Worm (Caenorhabditis elegans) whole organism, young adult: ENCODE measurements around the gene Y49G5B.1.
A peak's percentile ranks its signal among the peaks of the same experiment; 100 is the strongest.

ENCODE experiments used
- F52B5.7 ChIP-seq: sonication (generic microtip); optimal IDR thresholded peaks from 2 replicates; lab custom pipeline; 2016; ENCODE audit warnings: mild to moderate bottlenecking, missing genetic modification characterization, missing compliant biosample characterization
- ZK185.1 ChIP-seq: sonication (generic microtip); optimal IDR thresholded peaks from 2 replicates; lab custom pipeline; 2016; ENCODE audit warnings: mild to moderate bottlenecking, missing genetic modification characterization, missing compliant biosample characterization; ENCODE audit not compliant: poor library complexity, severe bottlenecking
- aptf-3 ChIP-seq: fragments of 200-800 bp; sonication (Bioruptor generic); IDR thresholded peaks from 2 replicates; pipeline ENCODE4 v1.3.6; 2022; ENCODE audit warnings: missing genetic modification characterization, missing compliant biosample characterization
- bed-1 ChIP-seq: fragments of 200-800 bp; sonication (Bioruptor generic); IDR thresholded peaks from 2 replicates; pipeline ENCODE4 v1.3.6; 2022; ENCODE audit warnings: missing genetic modification reagents, missing genetic modification characterization, missing compliant biosample characterization
- cebp-1 ChIP-seq, 2 experiments: fragments of 200-800 bp in 1 of 2; sonication (Bioruptor generic) in 1 of 2; sonication (generic microtip) in 1 of 2; IDR thresholded peaks in 1 of 2; optimal IDR thresholded peaks in 1 of 2; 2 replicates each; pipeline versions ENCODE4 v1.3.6 to Lab custom; 2017 to 2022; ENCODE audit warnings: missing compliant biosample characterization in 2 of 2, missing genetic modification characterization in 2 of 2, mild to moderate bottlenecking in 1 of 2, missing genetic modification reagents in 1 of 2, moderate library complexity in 1 of 2
- chd-7 ChIP-seq: sonication (generic microtip); optimal IDR thresholded peaks from 2 replicates; lab custom pipeline; 2016; ENCODE audit warnings: mild to moderate bottlenecking, missing genetic modification characterization, moderate library complexity, missing compliant biosample characterization
- ekl-4 ChIP-seq: fragments of 200-800 bp; sonication (Bioruptor generic); IDR thresholded peaks from 2 replicates; pipeline ENCODE4 v1.3.6; 2022; ENCODE audit warnings: missing genetic modification reagents, missing genetic modification characterization, missing compliant biosample characterization
- hlh-12 ChIP-seq: sonication (generic microtip); optimal IDR thresholded peaks from 2 replicates; lab custom pipeline; 2016; ENCODE audit warnings: missing genetic modification characterization, missing compliant biosample characterization
- let-526 ChIP-seq: fragments of 200-800 bp; sonication (Bioruptor generic); IDR thresholded peaks from 2 replicates; pipeline ENCODE4 v1.3.6; 2022; ENCODE audit warnings: missing genetic modification reagents, missing genetic modification characterization, missing compliant biosample characterization
- let-607 ChIP-seq, 2 experiments: fragments of 200-800 bp in 1 of 2; sonication (Bioruptor generic) in 1 of 2; sonication (generic microtip) in 1 of 2; optimal IDR thresholded peaks; 2 replicates each; lab custom pipeline; 2016 to 2018; ENCODE audit warnings: mild to moderate bottlenecking in 2 of 2, missing compliant biosample characterization in 2 of 2, missing genetic modification characterization in 2 of 2, moderate library complexity in 2 of 2, missing genotype in 1 of 2
- lin-40 ChIP-seq: sonication (generic microtip); optimal IDR thresholded peaks from 2 replicates; lab custom pipeline; 2016; ENCODE audit warnings: missing genetic modification characterization, mild to moderate bottlenecking, missing compliant biosample characterization, missing genotype, missing genetic modification reagents
- lir-1 ChIP-seq: fragments of 200-800 bp; sonication (Bioruptor generic); conservative IDR thresholded peaks from 2 replicates; pipeline ENCODE4 v1.3.6; 2022; ENCODE audit warnings: missing genetic modification reagents, missing genetic modification characterization, missing compliant biosample characterization
- lsl-1 ChIP-seq: fragments of 200-800 bp; sonication (Bioruptor generic); optimal IDR thresholded peaks from 2 replicates; lab custom pipeline; 2018; ENCODE audit warnings: mild to moderate bottlenecking, missing genetic modification characterization, moderate library complexity, missing compliant biosample characterization
- lsy-27 ChIP-seq: sonication (generic microtip); optimal IDR thresholded peaks from 2 replicates; lab custom pipeline; 2017; ENCODE audit warnings: missing genetic modification characterization, mild to moderate bottlenecking, missing compliant biosample characterization, antibody characterized with exemption, missing genotype, borderline replicate concordance; ENCODE audit not compliant: insufficient read depth
- madf-10 ChIP-seq: sonication (generic microtip); optimal IDR thresholded peaks from 2 replicates; lab custom pipeline; 2016; ENCODE audit warnings: mild to moderate bottlenecking, missing genetic modification characterization, missing compliant biosample characterization
- madf-3 ChIP-seq: fragments of 200-800 bp; sonication (Bioruptor generic); IDR thresholded peaks from 2 replicates; pipeline ENCODE4 v1.3.6; 2022; ENCODE audit warnings: missing genetic modification reagents, missing genetic modification characterization, missing compliant biosample characterization
- mcd-1 ChIP-seq: fragments of 200-800 bp; sonication (Bioruptor generic); IDR thresholded peaks from 2 replicates; pipeline ENCODE4 v1.3.6; 2022; ENCODE audit warnings: missing genetic modification reagents, missing genetic modification characterization, missing compliant biosample characterization
- mel-28 ChIP-seq: sonication (generic microtip); optimal IDR thresholded peaks from 2 replicates; lab custom pipeline; 2016; ENCODE audit warnings: borderline replicate concordance, mild to moderate bottlenecking, missing genetic modification characterization, missing compliant biosample characterization
- nhr-27 ChIP-seq: fragments of 200-800 bp; sonication (Bioruptor generic); optimal IDR thresholded peaks from 2 replicates; lab custom pipeline; 2018; ENCODE audit warnings: mild to moderate bottlenecking, missing genetic modification characterization, moderate library complexity, missing compliant biosample characterization
- nhr-80 ChIP-seq: sonication (generic microtip); optimal IDR thresholded peaks from 2 replicates; lab custom pipeline; 2016; ENCODE audit warnings: missing genetic modification characterization, missing compliant biosample characterization
- nhr-90 ChIP-seq: sonication (generic microtip); optimal IDR thresholded peaks from 2 replicates; lab custom pipeline; 2016; ENCODE audit warnings: missing genotype, mild to moderate bottlenecking, missing genetic modification characterization, missing compliant biosample characterization
- pbrm-1 ChIP-seq: fragments of 200-800 bp; sonication (Bioruptor generic); IDR thresholded peaks from 2 replicates; pipeline ENCODE4 v1.3.6; 2022; ENCODE audit warnings: missing genetic modification reagents, missing genetic modification characterization, missing compliant biosample characterization
- rcor-1 ChIP-seq: fragments of 200-800 bp; sonication (Bioruptor generic); IDR thresholded peaks from 2 replicates; pipeline ENCODE4 v1.3.6; 2022; ENCODE audit warnings: missing genetic modification reagents, missing genetic modification characterization, missing compliant biosample characterization
- rec-8 ChIP-seq, 2 experiments: sonication (generic microtip); optimal IDR thresholded peaks; 2 replicates each; lab custom pipeline; 2016; ENCODE audit warnings: mild to moderate bottlenecking in 2 of 2, missing genetic modification characterization in 2 of 2, missing genetic modification reagents in 2 of 2, missing genotype in 2 of 2, missing biosample characterization in 1 of 2, missing compliant biosample characterization in 1 of 2, moderate library complexity in 1 of 2
- snpc-4 ChIP-seq, 5 experiments: fragments of 150-350 bp in 1 of 5; sonication (generic microtip) in 4 of 5; optimal IDR thresholded peaks; 2 replicates each; lab custom pipeline; 2014 to 2018; ENCODE audit warnings: missing genetic modification characterization in 5 of 5, missing biosample characterization in 3 of 5, antibody characterized with exemption in 2 of 5, mild to moderate bottlenecking in 2 of 5, missing compliant biosample characterization in 2 of 5, missing genotype in 2 of 5, moderate library complexity in 2 of 5, missing genetic modification reagents in 1 of 5
- somi-1 ChIP-seq: fragments of 200-800 bp; sonication (Bioruptor generic); optimal IDR thresholded peaks from 2 replicates; lab custom pipeline; 2018; ENCODE audit warnings: mild to moderate bottlenecking, missing genetic modification characterization, missing compliant biosample characterization
- unc-62 ChIP-seq: fragments of 150-350 bp; optimal IDR thresholded peaks from 2 replicates; lab custom pipeline; 2014; ENCODE audit warnings: missing biosample characterization, missing genetic modification reagents, missing genetic modification characterization
- ztf-18 ChIP-seq: sonication (generic microtip); optimal IDR thresholded peaks from 2 replicates; lab custom pipeline; 2016; ENCODE audit warnings: missing genotype, mild to moderate bottlenecking, missing genetic modification characterization, missing compliant biosample characterization
- ztf-22 ChIP-seq: fragments of 200-800 bp; sonication (Bioruptor generic); optimal IDR thresholded peaks from 2 replicates; lab custom pipeline; 2018; ENCODE audit warnings: mild to moderate bottlenecking, missing genetic modification characterization, moderate library complexity, missing compliant biosample characterization
- ztf-3 ChIP-seq: fragments of 200-800 bp; sonication (Bioruptor generic); optimal IDR thresholded peaks from 2 replicates; lab custom pipeline; 2018; ENCODE audit warnings: mild to moderate bottlenecking, missing genetic modification characterization, missing compliant biosample characterization

Gene Y49G5B.1

ce11 chrV:5271487-5271886 is 48.3 kb downstream of the Y49G5B.1 start (continued):
- peak; percentile 42 for TF ChIP-seq madf-10 (tag; lab: Kevin White, UChicago)
- TF ChIP-seq bed-1, result no peak
- TF ChIP-seq somi-1, result peak; percentile 81
- peak; percentile 76 for TF ChIP-seq mcd-1
- peak; percentile 84 for TF ChIP-seq let-526 (GFP tag; lab: Robert Waterston, UW)
- 0 out of 2 replicates have a peak, but pooled peaks have one; percentile 44 for TF ChIP-seq ekl-4
- TF ChIP-seq snpc-4 (GFP tag; optimal IDR thresholded peaks at IDR 0.05; lab: Kevin White, UChicago), result no peak
- peak in 3 of 4 experiments; percentile 6 to 56 (median 37) for TF ChIP-seq snpc-4 (tag; optimal IDR thresholded peaks at IDR 0.05; lab: Kevin White, UChicago)
- TF ChIP-seq lin-40 (tag; lab: Kevin White, UChicago), result no peak
- TF ChIP-seq lsy-27 (tag; lab: Kevin White, UChicago), result no peak
- TF ChIP-seq lir-1, result peak; percentile 36; the same call in 1 of the 2 replicates
- peak; percentile 4 for TF ChIP-seq unc-62
- TF ChIP-seq nhr-27 (tag; lab: Kevin White, UChicago), result no peak
- peak; percentile 46 for TF ChIP-seq nhr-90 (tag; lab: Kevin White, UChicago)
- peak; percentile 11 for TF ChIP-seq F52B5.7
- peak in 1 of 2 experiments; percentile 18 for TF ChIP-seq let-607 (tag; optimal IDR thresholded peaks at IDR 0.05; lab: Kevin White, UChicago)
- TF ChIP-seq chd-7 (tag; lab: Kevin White, UChicago), result peak; percentile 86
- no peak for TF ChIP-seq rec-8 (tag; optimal IDR thresholded peaks at IDR 0.05; lab: Kevin White, UChicago)
- TF ChIP-seq ztf-18 (tag; lab: Kevin White, UChicago), result peak; percentile 38

ce11 chrV:5272034-5272433 is 48.9 kb downstream of the Y49G5B.1 start:
- TF ChIP-seq aptf-3 (no peak), mel-28 (tag; lab: Kevin White, UChicago) (no peak)

DNA sequence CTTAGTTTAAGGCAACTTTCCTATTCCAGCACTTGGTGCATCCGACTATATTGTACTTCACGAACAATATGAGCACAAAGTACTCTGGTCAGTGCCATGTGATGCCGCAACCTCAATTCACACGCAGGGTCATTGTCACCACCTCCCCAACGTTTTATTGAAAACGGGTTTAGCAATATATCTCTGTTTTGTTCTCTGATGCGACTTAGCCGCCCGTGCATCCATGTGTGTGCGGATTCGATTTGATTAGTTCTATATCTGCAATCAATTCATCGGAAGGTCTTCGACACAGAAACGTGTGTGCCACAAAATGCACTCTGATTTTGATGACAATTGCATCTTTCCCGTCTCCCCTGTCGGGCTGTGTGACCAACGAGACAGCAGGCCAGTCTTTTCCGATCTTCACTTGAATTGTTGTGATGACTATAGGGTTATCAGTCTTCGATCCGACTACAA is 49.5 kb downstream of the Y49G5B.1 start:
- TF ChIP-seq ztf-22 (GFP tag; lab: Kevin White, UChicago), result peak; percentile 1
- no peak for TF ChIP-seq ZK185.1 (tag; lab: Kevin White, UChicago)
- TF ChIP-seq pbrm-1 (GFP tag; lab: Robert Waterston, UW), result peak; percentile 34; the same call in 1 of the 2 replicates
- TF ChIP-seq ztf-3, result peak; percentile 34

- TF ChIP-seq cebp-1 (GFP tag; IDR thresholded peaks at IDR 0.05; lab: Robert Waterston, UW), result no peak
- peak; percentile 2 for TF ChIP-seq cebp-1 (tag; optimal IDR thresholded peaks at IDR 0.05; lab: Kevin White, UChicago)
- TF ChIP-seq mel-28 (tag; lab: Kevin White, UChicago), result no peak
- peak; percentile 32 for TF ChIP-seq ZK185.1 (tag; lab: Kevin White, UChicago)
- TF ChIP-seq rcor-1 (GFP tag; lab: Robert Waterston, UW), result peak; percentile 31; the same call in 1 of the 2 replicates
- no peak for TF ChIP-seq madf-3
- TF ChIP-seq nhr-80, result peak; percentile 24
- TF ChIP-seq, all 124 proteins: peak for 4
These were observed 50.1 kb downstream of the Y49G5B.1 start for ce11 chrV:5273241-5273640.

DNA sequence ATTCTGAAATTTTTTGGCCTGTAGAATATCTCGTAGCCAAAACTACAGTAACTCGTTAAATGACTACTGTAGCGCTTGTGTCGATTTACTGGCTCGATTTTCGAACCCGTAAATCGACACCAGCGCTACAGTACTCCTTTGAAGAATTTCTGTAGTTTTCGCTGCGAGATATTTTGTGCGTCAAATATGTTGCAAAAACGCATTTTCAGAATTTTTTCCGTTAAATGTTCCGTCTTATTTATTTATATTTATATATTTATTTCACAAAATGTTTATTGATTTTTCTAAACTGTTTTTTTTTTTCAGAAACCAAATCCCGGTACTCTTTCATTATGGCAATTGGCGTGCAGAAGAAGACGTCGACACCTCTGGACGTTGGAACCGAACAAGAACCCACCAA is 50.6 kb downstream of the Y49G5B.1 start, which contains the start of gene natc-2:
Gene natc-2 (plus strand): TSS at position 301 of the 400 bp plus-strand sequence.
- TF ChIP-seq hlh-12 (no peak), lsl-1 (GFP tag; lab: Kevin White, UChicago) (peak; percentile 24)
